Fruit fly (Drosophila melanogaster): ENCODE data around the gene mRpL21.
A peak's percentile ranks its signal among the peaks of the same experiment; 100 is the strongest.

mRpL21 gene

DNA sequence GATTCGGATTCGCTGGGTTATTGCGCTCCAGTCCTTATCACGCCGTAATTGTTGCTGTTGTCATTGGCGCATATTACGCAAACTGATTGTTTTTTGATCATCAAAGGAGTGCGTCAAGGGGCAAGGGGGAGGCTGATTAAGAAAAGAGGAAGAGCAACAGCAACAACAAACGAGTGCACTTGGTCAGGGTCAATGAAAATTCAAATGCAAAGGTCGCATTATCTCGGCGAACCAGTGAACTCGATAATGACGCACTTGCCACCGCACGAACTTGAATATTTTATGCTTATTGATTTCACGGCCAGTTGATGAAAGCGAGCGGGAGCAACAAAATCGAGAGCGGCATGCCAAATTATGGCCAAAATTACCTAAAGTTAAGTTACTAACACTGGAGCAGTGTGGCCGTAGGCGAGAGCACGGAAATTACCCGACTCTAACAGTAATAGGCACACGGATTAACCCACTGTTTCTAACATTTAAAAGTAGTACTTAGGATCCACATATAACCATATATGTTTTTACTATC is 5.5 kb upstream of the mRpL21 start, which contains the start of gene nes (continued):
- TF ChIP-seq CG16813 (GFP tag; IDR thresholded peaks at IDR 0.05; ENCODE audit: partially characterized antibody) (peak; percentile 19; the same call in 1 of the 3 replicates), CG31365 (tag; optimal IDR thresholded peaks at IDR 0.05) (no peak), CG15073 (GFP tag; optimal IDR thresholded peaks at IDR 0.05) (no peak), lilli (GFP tag; optimal IDR thresholded peaks at IDR 0.05) (no peak), YL-1 (GFP tag; optimal IDR thresholded peaks at IDR 0.05) (peak; percentile 7), gsb-n (tag; optimal IDR thresholded peaks at IDR 0.05) (no peak), prd (optimal IDR thresholded peaks at IDR 0.05) (no peak), prd (GFP tag; IDR thresholded peaks at IDR 0.05) (no peak), bbx (GFP tag; IDR thresholded peaks at IDR 0.05; ENCODE audit: partially characterized antibody) (peak; percentile 30; the same call in 1 of the 2 replicates), Side (GFP tag; optimal IDR thresholded peaks at IDR 0.05) (no peak), CG16779 (GFP tag; IDR thresholded peaks at IDR 0.05) (no peak), CG7271 (tag; optimal IDR thresholded peaks at IDR 0.05) (no peak), p53 (GFP tag; optimal IDR thresholded peaks at IDR 0.05) (no peak), CG30020 (tag; optimal IDR thresholded peaks at IDR 0.05) (no peak), fru (optimal IDR thresholded peaks at IDR 0.05) (no peak), CG17385 (GFP tag; optimal IDR thresholded peaks at IDR 0.05) (peak; percentile 87), CG7928 (GFP tag; optimal IDR thresholded peaks at IDR 0.05) (no peak), CG18764 (GFP tag; optimal IDR thresholded peaks at IDR 0.05) (no peak), CG6683 (GFP tag; optimal IDR thresholded peaks at IDR 0.05) (no peak), D19A (tag; optimal IDR thresholded peaks at IDR 0.05) (no peak), CG1602 (GFP tag; optimal IDR thresholded peaks at IDR 0.05) (peak; percentile 10), eve (GFP tag; optimal IDR thresholded peaks at IDR 0.05) (no peak), sug (tag; optimal IDR thresholded peaks at IDR 0.05) (peak; percentile 33), CG13287 (GFP tag; IDR thresholded peaks at IDR 0.05; ENCODE audit: partially characterized antibody) (peak; percentile 47; the same call in 1 of the 2 replicates), CG7839 (tag; optimal IDR thresholded peaks at IDR 0.05) (no peak), tio (GFP tag; optimal IDR thresholded peaks at IDR 0.05) (no peak), CG11504 (tag; optimal IDR thresholded peaks at IDR 0.05) (no peak), HLH4C (GFP tag; IDR thresholded peaks at IDR 0.05; ENCODE audit: partially characterized antibody) (peak; percentile 27; the same call in 1 of the 3 replicates), Sry-β (GFP tag; optimal IDR thresholded peaks at IDR 0.05) (no peak), CG9876 (GFP tag; optimal IDR thresholded peaks at IDR 0.05) (no peak), CG6254 (GFP tag; optimal IDR thresholded peaks at IDR 0.05) (no peak), Bdp1 (GFP tag; optimal IDR thresholded peaks at IDR 0.05) (no peak), Spps (tag; optimal IDR thresholded peaks at IDR 0.05) (no peak), bsh (GFP tag; optimal IDR thresholded peaks at IDR 0.05) (no peak), CG17186 (GFP tag; optimal IDR thresholded peaks at IDR 0.05) (no peak), Hr78 (GFP tag; optimal IDR thresholded peaks at IDR 0.05) (peak in 1 of 2 experiments; percentile 80), cwo (GFP tag; optimal IDR thresholded peaks at IDR 0.05) (peak; percentile 56), nerfin-2 (GFP tag; IDR thresholded peaks at IDR 0.05; ENCODE audit: partially characterized antibody) (no peak; the same call in 1 of the 2 replicates), CG11398 (GFP tag; optimal IDR thresholded peaks at IDR 0.05) (no peak), CG1832 (GFP tag; optimal IDR thresholded peaks at IDR 0.05) (no peak), chn (GFP tag; optimal IDR thresholded peaks at IDR 0.05) (no peak), CG1792 (GFP tag; optimal IDR thresholded peaks at IDR 0.05) (no peak), E2f2 (GFP tag; IDR thresholded peaks at IDR 0.05) (peak; percentile 25; the same call in 1 of the 2 replicates), peb (GFP tag; IDR thresholded peaks at IDR 0.05) (no peak), nau (GFP tag; optimal IDR thresholded peaks at IDR 0.05) (no peak), Six4 (GFP tag; optimal IDR thresholded peaks at IDR 0.05) (no peak), scrt (GFP tag; optimal IDR thresholded peaks at IDR 0.05) (no peak), tgo (GFP tag; IDR thresholded peaks at IDR 0.05) (0 out of 3 replicates have a peak, but pooled peaks have one; percentile 29), H15 (GFP tag; IDR thresholded peaks at IDR 0.05) (no peak; the same call in 2 of the 3 replicates), CG7372 (GFP tag; IDR thresholded peaks at IDR 0.05) (no peak)
